Fruit fly (Drosophila melanogaster): Measurements from ENCODE around the gene CG46281.

Gene CG46281

dm6 chr3R:13030257-13031173, at the start of gene CG46281, which contains the start of gene CG46280 (continued):
- no peak for TF ChIP-seq Dfd (GFP tag; optimal IDR thresholded peaks at IDR 0.05)
- TF ChIP-seq shn (GFP tag; optimal IDR thresholded peaks at IDR 0.05): peak; percentile 12
- TF ChIP-seq CG14710 (tag; optimal IDR thresholded peaks at IDR 0.05): peak; percentile 93
- peak; percentile 71 for TF ChIP-seq CG9797 (GFP tag; optimal IDR thresholded peaks at IDR 0.05)
- TF ChIP-seq CG17802 (tag; optimal IDR thresholded peaks at IDR 0.05): no peak
- TF ChIP-seq CG7786 (GFP tag; optimal IDR thresholded peaks at IDR 0.05): peak; percentile 6
- TF ChIP-seq eyg (GFP tag; optimal IDR thresholded peaks at IDR 0.05): peak; percentile 21
- TF ChIP-seq CG30020 (tag; optimal IDR thresholded peaks at IDR 0.05): peak; percentile 74
- peak; percentile 43 for TF ChIP-seq CG13624 (GFP tag; optimal IDR thresholded peaks at IDR 0.05)
- TF ChIP-seq wek (GFP tag; optimal IDR thresholded peaks at IDR 0.05): peak; percentile 93
- no peak for TF ChIP-seq CG6272 (GFP tag; IDR thresholded peaks at IDR 0.05)
- peak; percentile 24 for TF ChIP-seq Camta (GFP tag; optimal IDR thresholded peaks at IDR 0.05)
- no peak for TF ChIP-seq pfk (GFP tag; optimal IDR thresholded peaks at IDR 0.05)
- TF ChIP-seq CG33213 (GFP tag; optimal IDR thresholded peaks at IDR 0.05): peak; percentile 24
- TF ChIP-seq Xrp1 (GFP tag; IDR thresholded peaks at IDR 0.05): no peak
- no peak for TF ChIP-seq CTCF (GFP tag; optimal IDR thresholded peaks at IDR 0.05)
- no peak for TF ChIP-seq dan (GFP tag; IDR thresholded peaks at IDR 0.05)
- TF ChIP-seq D (optimal IDR thresholded peaks at IDR 0.05): no peak
- no peak for TF ChIP-seq D (GFP tag; optimal IDR thresholded peaks at IDR 0.05)
- peak; percentile 67; the same call in 2 of the 3 replicates for TF ChIP-seq hb (GFP tag; IDR thresholded peaks at IDR 0.05; ENCODE audit: partially characterized antibody)
- peak; percentile 58; the same call in 2 of the 3 replicates for TF ChIP-seq CG34224 (GFP tag; IDR thresholded peaks at IDR 0.05; ENCODE audit: partially characterized antibody)
- no peak for TF ChIP-seq run (tag; optimal IDR thresholded peaks at IDR 0.05)
- TF ChIP-seq Side (GFP tag; optimal IDR thresholded peaks at IDR 0.05): peak; percentile 29
- no peak for TF ChIP-seq CG6254 (GFP tag; optimal IDR thresholded peaks at IDR 0.05)
- 0 out of 2 replicates have a peak, but pooled peaks have one; percentile 21 for TF ChIP-seq cas (GFP tag; IDR thresholded peaks at IDR 0.05)
- no peak for TF ChIP-seq CG15696 (tag; optimal IDR thresholded peaks at IDR 0.05)
- TF ChIP-seq Hmx (GFP tag; optimal IDR thresholded peaks at IDR 0.05): no peak
- TF ChIP-seq bsh (GFP tag; optimal IDR thresholded peaks at IDR 0.05): no peak
- peak; percentile 52 for TF ChIP-seq Ets97D (GFP tag; optimal IDR thresholded peaks at IDR 0.05)
- TF ChIP-seq NC2β (GFP tag; optimal IDR thresholded peaks at IDR 0.05): peak; percentile 56
- TF ChIP-seq CG33557 (GFP tag; optimal IDR thresholded peaks at IDR 0.05): peak; percentile 14
- TF ChIP-seq CG12942 (GFP tag; optimal IDR thresholded peaks at IDR 0.05): peak; percentile 17
- TF ChIP-seq vnd (GFP tag; IDR thresholded peaks at IDR 0.05; ENCODE audit: partially characterized antibody): peak; percentile 33; the same call in 1 of the 3 replicates
- no peak for TF ChIP-seq E2f1 (GFP tag; IDR thresholded peaks at IDR 0.05)
- TF ChIP-seq CG18619 (GFP tag; optimal IDR thresholded peaks at IDR 0.05): no peak
- peak; percentile 2 for TF ChIP-seq disco-r (GFP tag; optimal IDR thresholded peaks at IDR 0.05)
- no peak for TF ChIP-seq CG4820 (GFP tag; optimal IDR thresholded peaks at IDR 0.05)
- TF ChIP-seq Dp (GFP tag; optimal IDR thresholded peaks at IDR 0.05): peak; percentile 57
- peak; percentile 31 to 78 for TF ChIP-seq Pdp1 (GFP tag; optimal IDR thresholded peaks at IDR 0.05)
- peak; percentile 25 for TF ChIP-seq CG1647 (GFP tag; optimal IDR thresholded peaks at IDR 0.05)
- peak; percentile 35 for TF ChIP-seq HmgZ (tag; optimal IDR thresholded peaks at IDR 0.05)
- no peak for TF ChIP-seq GATAe (GFP tag; conservative IDR thresholded peaks at IDR 0.05)
- TF ChIP-seq trem (tag; optimal IDR thresholded peaks at IDR 0.05): peak; percentile 76
- TF ChIP-seq MESR4 (GFP tag; optimal IDR thresholded peaks at IDR 0.05): peak; percentile 66
- TF ChIP-seq CG9437 (GFP tag; optimal IDR thresholded peaks at IDR 0.05): peak; percentile 6
- peak; percentile 74 for TF ChIP-seq Sry-δ (GFP tag; optimal IDR thresholded peaks at IDR 0.05)
- TF ChIP-seq Sin3A (optimal IDR thresholded peaks at IDR 0.05): peak; percentile 66
- peak; percentile 23 for TF ChIP-seq Bdp1 (GFP tag; optimal IDR thresholded peaks at IDR 0.05)
- TF ChIP-seq vvl (GFP tag; IDR thresholded peaks at IDR 0.05): 0 out of 2 replicates have a peak, but pooled peaks have one; percentile 18

Measured in whole organism, embryonic.